Worm (Caenorhabditis elegans): Measurements from ENCODE around the gene K02E10.6.

K02E10.6 gene

ce11 chrX:2482622-2483021 is at the start of gene K02E10.6:
K02E10.6 (minus strand) TSS chrX:2482770.
- TF ChIP-seq dao-5 (tag; optimal IDR thresholded peaks at IDR 0.05) (no peak), him-1 (tag; optimal IDR thresholded peaks at IDR 0.05) (no peak), W03F9.2 (tag; optimal IDR thresholded peaks at IDR 0.05) (no peak)

ce11 chrX:2532357-2532756 is 49.8 kb upstream of the K02E10.6 start, which contains the start of gene tbc-12:
tbc-12 (minus strand) TSS chrX:2532457.
- TF ChIP-seq W03F9.2 (tag; optimal IDR thresholded peaks at IDR 0.05), result no peak
- no peak for TF ChIP-seq him-1 (tag; optimal IDR thresholded peaks at IDR 0.05)
- no peak for TF ChIP-seq dao-5 (tag; optimal IDR thresholded peaks at IDR 0.05)

- TF ChIP-seq dao-5 (tag; optimal IDR thresholded peaks at IDR 0.05) (peak; percentile 42), him-1 (tag; optimal IDR thresholded peaks at IDR 0.05) (no peak), W03F9.2 (tag; optimal IDR thresholded peaks at IDR 0.05) (peak; percentile 19)
Measured at ce11 chrX:2531276-2531675, 48.7 kb upstream of the K02E10.6 start.

ce11 chrX:2527877-2528276 is 45.3 kb upstream of the K02E10.6 start:
- TF ChIP-seq him-1 (tag; optimal IDR thresholded peaks at IDR 0.05), result peak; percentile 45
- no peak for TF ChIP-seq W03F9.2 (tag; optimal IDR thresholded peaks at IDR 0.05)
- peak; percentile 12 for TF ChIP-seq dao-5 (tag; optimal IDR thresholded peaks at IDR 0.05)

- TF ChIP-seq dao-5 (tag; optimal IDR thresholded peaks at IDR 0.05), result no peak
- no peak for TF ChIP-seq W03F9.2 (tag; optimal IDR thresholded peaks at IDR 0.05)
- no peak for TF ChIP-seq him-1 (tag; optimal IDR thresholded peaks at IDR 0.05)
Measured at ce11 chrX:2527194-2527593, 44.6 kb upstream of the K02E10.6 start.

ce11 chrX:2526078-2526477 is 43.5 kb upstream of the K02E10.6 start:
- no peak for TF ChIP-seq him-1 (tag; optimal IDR thresholded peaks at IDR 0.05)
- TF ChIP-seq dao-5 (tag; optimal IDR thresholded peaks at IDR 0.05), result no peak

- TF ChIP-seq W03F9.2 (tag; optimal IDR thresholded peaks at IDR 0.05) (no peak), him-1 (tag; optimal IDR thresholded peaks at IDR 0.05) (no peak), dao-5 (tag; optimal IDR thresholded peaks at IDR 0.05) (no peak)
Measured at ce11 chrX:2522658-2523057, 40.1 kb upstream of the K02E10.6 start.

ce11 chrX:2520461-2520860 is 37.9 kb upstream of the K02E10.6 start:
- TF ChIP-seq him-1 (tag; optimal IDR thresholded peaks at IDR 0.05), result no peak
- TF ChIP-seq W03F9.2 (tag; optimal IDR thresholded peaks at IDR 0.05), result no peak
- TF ChIP-seq dao-5 (tag; optimal IDR thresholded peaks at IDR 0.05), result no peak

ce11 chrX:2516949-2517696 is 34.6 kb upstream of the K02E10.6 start:
- TF ChIP-seq him-1 (tag; optimal IDR thresholded peaks at IDR 0.05), result no peak
- TF ChIP-seq W03F9.2 (tag; optimal IDR thresholded peaks at IDR 0.05), result no peak
- no peak for TF ChIP-seq dao-5 (tag; optimal IDR thresholded peaks at IDR 0.05)

- TF ChIP-seq dao-5 (tag; optimal IDR thresholded peaks at IDR 0.05) (no peak), W03F9.2 (tag; optimal IDR thresholded peaks at IDR 0.05) (no peak), him-1 (tag; optimal IDR thresholded peaks at IDR 0.05) (no peak)
Measured at ce11 chrX:2515224-2515623, 32.7 kb upstream of the K02E10.6 start, which contains the start of gene syg-1. syg-1 (minus strand) TSS chrX:2515324.

ce11 chrX:2513667-2514198 is 31.2 kb upstream of the K02E10.6 start:
- TF ChIP-seq him-1 (tag; optimal IDR thresholded peaks at IDR 0.05) (no peak), dao-5 (tag; optimal IDR thresholded peaks at IDR 0.05) (no peak), W03F9.2 (tag; optimal IDR thresholded peaks at IDR 0.05) (no peak)

- no peak for TF ChIP-seq dao-5 (tag; optimal IDR thresholded peaks at IDR 0.05)
- no peak for TF ChIP-seq him-1 (tag; optimal IDR thresholded peaks at IDR 0.05)
- TF ChIP-seq W03F9.2 (tag; optimal IDR thresholded peaks at IDR 0.05), result no peak
Measured at ce11 chrX:2508449-2508848, 25.9 kb upstream of the K02E10.6 start, which contains the start of gene K02E10.7. K02E10.7 (minus strand) TSS chrX:2508549.

- TF ChIP-seq W03F9.2 (tag; optimal IDR thresholded peaks at IDR 0.05) (no peak), dao-5 (tag; optimal IDR thresholded peaks at IDR 0.05) (no peak), him-1 (tag; optimal IDR thresholded peaks at IDR 0.05) (no peak)
Measured at ce11 chrX:2506738-2507137, 24.2 kb upstream of the K02E10.6 start.

ce11 chrX:2497816-2498215 is 15.2 kb upstream of the K02E10.6 start:
- no peak for TF ChIP-seq W03F9.2 (tag; optimal IDR thresholded peaks at IDR 0.05)
- TF ChIP-seq him-1 (tag; optimal IDR thresholded peaks at IDR 0.05), result no peak
- TF ChIP-seq dao-5 (tag; optimal IDR thresholded peaks at IDR 0.05), result no peak
